Fruit fly (Drosophila melanogaster) whole organism, embryonic: Measurements from ENCODE around the gene CG4593.

Experiments
- B-H2 ChIP-seq: fragments of 200-800 bp; sonication (Bioruptor generic); optimal IDR thresholded peaks from 2 replicates; lab custom pipeline; 2018; ENCODE audit warnings: missing biosample characterization, mild to moderate bottlenecking, missing genetic modification characterization
- C15 ChIP-seq: fragments of 200-800 bp; sonication (Bioruptor generic); IDR thresholded peaks from 3 replicates; pipeline ENCODE4 v1.3.6; 2022; ENCODE audit warnings: missing biosample characterization, missing genetic modification characterization
- CG10654 ChIP-seq: fragments of 200-800 bp; sonication (Bioruptor generic); optimal IDR thresholded peaks from 2 replicates; lab custom pipeline; 2016; ENCODE audit warnings: missing biosample characterization, missing genetic modification characterization
- CG10959 ChIP-seq: fragments of 200-800 bp; sonication (Bioruptor generic); IDR thresholded peaks from 2 replicates; pipeline ENCODE4 v1.3.6; 2022; ENCODE audit warnings: missing biosample characterization, missing genetic modification characterization
- CG11560 ChIP-seq: fragments of 200-800 bp; sonication (Bioruptor generic); IDR thresholded peaks from 3 replicates; pipeline ENCODE4 v1.3.6; 2022; ENCODE audit warnings: missing biosample characterization, missing genetic modification characterization
- CG13775 ChIP-seq: fragments of 200-800 bp; sonication (Bioruptor generic); optimal IDR thresholded peaks from 3 replicates; lab custom pipeline; 2017; ENCODE audit warnings: missing biosample characterization, mild to moderate bottlenecking, missing genetic modification characterization
- CG17361 ChIP-seq: fragments of 200-800 bp; sonication (Bioruptor generic); IDR thresholded peaks from 3 replicates; pipeline ENCODE4 v1.3.6; 2022; ENCODE audit warnings: missing biosample characterization, missing genetic modification characterization
- CG18011 ChIP-seq: fragments of 200-800 bp; sonication (Bioruptor generic); optimal IDR thresholded peaks from 2 replicates; lab custom pipeline; 2017; ENCODE audit warnings: missing biosample characterization, missing genetic modification characterization, mild to moderate bottlenecking, moderate library complexity, missing genotype
- CG2678 ChIP-seq: fragments of 200-800 bp; sonication (Bioruptor generic); optimal IDR thresholded peaks from 3 replicates; lab custom pipeline; 2019; ENCODE audit warnings: missing biosample characterization, mild to moderate bottlenecking, missing genetic modification characterization, moderate library complexity
- CG4820 ChIP-seq: fragments of 200-800 bp; sonication (Bioruptor generic); optimal IDR thresholded peaks from 3 replicates; lab custom pipeline; 2016; ENCODE audit warnings: missing biosample characterization, missing genetic modification characterization
- CG6689 ChIP-seq: fragments of 200-800 bp; sonication (Bioruptor generic); IDR thresholded peaks from 2 replicates; pipeline ENCODE4 v1.3.6; 2022; ENCODE audit warnings: missing biosample characterization, missing genetic modification characterization
- CG6813 ChIP-seq: fragments of 200-800 bp; sonication (Bioruptor generic); optimal IDR thresholded peaks from 2 replicates; lab custom pipeline; 2017; ENCODE audit warnings: missing biosample characterization, missing genetic modification characterization, mild to moderate bottlenecking, moderate library complexity, missing genetic modification reagents
- CG7745 ChIP-seq: fragments of 200-800 bp; sonication (Bioruptor generic); optimal IDR thresholded peaks from 2 replicates; lab custom pipeline; 2018; ENCODE audit warnings: missing biosample characterization, mild to moderate bottlenecking, missing genetic modification characterization, moderate library complexity
- CG9932 ChIP-seq: fragments of 200-800 bp; sonication (Bioruptor generic); IDR thresholded peaks from 2 replicates; pipeline ENCODE4 v1.3.6; 2022; ENCODE audit warnings: missing biosample characterization, missing genetic modification characterization
- CoRest ChIP-seq: fragments of 200-800 bp; sonication (Bioruptor generic); optimal IDR thresholded peaks from 3 replicates; lab custom pipeline; 2018; ENCODE audit warnings: missing biosample characterization, mild to moderate bottlenecking, missing genetic modification characterization, moderate library complexity
- D ChIP-seq, 2 experiments: fragments of 200-800 bp in 1 of 2; fragments of >200 bp in 1 of 2; sonication (Bioruptor generic) in 1 of 2; optimal IDR thresholded peaks; 2 replicates in 1 of 2; 3 replicates in 1 of 2; lab custom pipeline; 2017; ENCODE audit warnings: mild to moderate bottlenecking in 1 of 2, missing biosample characterization in 1 of 2, missing genetic modification characterization in 1 of 2, missing genetic modification reagents in 1 of 2
- Doc3 ChIP-seq: fragments of 200-800 bp; sonication (Bioruptor generic); IDR thresholded peaks from 3 replicates; pipeline ENCODE4 v1.3.6; 2022; ENCODE audit warnings: missing biosample characterization, missing genetic modification characterization; ENCODE audit not compliant: partially characterized antibody
- Dp ChIP-seq: fragments of 200-800 bp; sonication (Bioruptor generic); optimal IDR thresholded peaks from 2 replicates; lab custom pipeline; 2018; ENCODE audit warnings: missing biosample characterization, mild to moderate bottlenecking, missing genetic modification characterization, moderate library complexity
- Ets65A ChIP-seq: fragments of 200-800 bp; sonication (Bioruptor generic); peaks from one replicate; lab custom pipeline; 2016; ENCODE audit warnings: missing biosample characterization, missing genetic modification characterization
- HmgD ChIP-seq: fragments of 200-800 bp; sonication (Bioruptor generic); optimal IDR thresholded peaks from 3 replicates; lab custom pipeline; 2016; ENCODE audit warnings: missing biosample characterization, missing genetic modification characterization
- MBD-R2 ChIP-seq: fragments of 200-800 bp; sonication (Bioruptor generic); IDR thresholded peaks from 2 replicates; pipeline ENCODE4 v1.3.6; 2022; ENCODE audit warnings: missing biosample characterization, missing genetic modification characterization
- al ChIP-seq: fragments of 200-800 bp; sonication (Bioruptor generic); IDR thresholded peaks from 2 replicates; pipeline ENCODE4 v1.3.6; 2022; ENCODE audit warnings: missing biosample characterization, missing genetic modification characterization
- ase ChIP-seq: fragments of 200-800 bp; sonication (Bioruptor generic); IDR thresholded peaks from 3 replicates; pipeline ENCODE4 v1.3.6; 2022; ENCODE audit warnings: missing biosample characterization, missing genetic modification characterization
- az2 ChIP-seq: fragments of 200-800 bp; sonication (Bioruptor generic); optimal IDR thresholded peaks from 3 replicates; lab custom pipeline; 2016; ENCODE audit warnings: missing biosample characterization, missing genetic modification characterization
- crc ChIP-seq: fragments of 200-800 bp; sonication (Bioruptor generic); optimal IDR thresholded peaks from 2 replicates; lab custom pipeline; 2016; ENCODE audit warnings: missing biosample characterization, missing genetic modification characterization
- crp ChIP-seq, 2 experiments: fragments of 200-800 bp; sonication (Bioruptor generic); optimal IDR thresholded peaks; 2 replicates in 1 of 2; 3 replicates in 1 of 2; lab custom pipeline; 2017; ENCODE audit warnings: missing biosample characterization in 2 of 2, missing genetic modification characterization in 2 of 2, mild to moderate bottlenecking in 1 of 2, moderate library complexity in 1 of 2
- cwo ChIP-seq: fragments of 200-800 bp; sonication (Bioruptor generic); optimal IDR thresholded peaks from 3 replicates; lab custom pipeline; 2017; ENCODE audit warnings: missing biosample characterization, missing genetic modification characterization, mild to moderate bottlenecking, moderate library complexity, missing genetic modification reagents
- dimm ChIP-seq: fragments of 200-800 bp; sonication (Bioruptor generic); IDR thresholded peaks from 2 replicates; pipeline ENCODE4 v1.3.6; 2022; ENCODE audit warnings: missing biosample characterization, missing genetic modification characterization
- dmrt99B ChIP-seq: fragments of 200-800 bp; sonication (Bioruptor generic); optimal IDR thresholded peaks from 2 replicates; lab custom pipeline; 2018; ENCODE audit warnings: missing biosample characterization, mild to moderate bottlenecking, missing genetic modification characterization, moderate library complexity
- eve ChIP-seq, 2 experiments: fragments of >200 bp; optimal IDR thresholded peaks; 2 replicates each; lab custom pipeline; 2017; ENCODE audit warnings: missing biosample characterization in 2 of 2, missing genetic modification characterization in 2 of 2
- gem ChIP-seq: fragments of 200-800 bp; sonication (Bioruptor generic); optimal IDR thresholded peaks from 2 replicates; lab custom pipeline; 2019; ENCODE audit warnings: missing biosample characterization, mild to moderate bottlenecking, missing genetic modification characterization, moderate library complexity
- gsb-n ChIP-seq: fragments of 200-800 bp; sonication (Bioruptor generic); optimal IDR thresholded peaks from 3 replicates; lab custom pipeline; 2018; ENCODE audit warnings: missing biosample characterization, mild to moderate bottlenecking, missing genetic modification characterization
- jigr1 ChIP-seq: fragments of 200-800 bp; sonication (Bioruptor generic); IDR thresholded peaks from 3 replicates; pipeline ENCODE4 v1.3.6; 2022; ENCODE audit warnings: missing biosample characterization, missing genetic modification characterization
- knrl ChIP-seq: fragments of 200-800 bp; sonication (Bioruptor generic); IDR thresholded peaks from 3 replicates; pipeline ENCODE4 v1.3.6; 2022; ENCODE audit warnings: missing biosample characterization, missing genetic modification characterization; ENCODE audit not compliant: partially characterized antibody
- lov ChIP-seq, 2 experiments: fragments of 200-800 bp in 1 of 2; fragments of >200 bp in 1 of 2; sonication (Bioruptor generic) in 1 of 2; IDR thresholded peaks in 1 of 2; optimal IDR thresholded peaks in 1 of 2; 2 replicates in 1 of 2; 3 replicates in 1 of 2; pipeline versions ENCODE4 v1.3.6 to Lab custom; 2017 to 2022; ENCODE audit warnings: missing biosample characterization in 1 of 2, missing genetic modification characterization in 1 of 2
- pita ChIP-seq: fragments of 200-800 bp; sonication (Bioruptor generic); optimal IDR thresholded peaks from 2 replicates; lab custom pipeline; 2017; ENCODE audit warnings: missing biosample characterization, mild to moderate bottlenecking, missing genetic modification characterization
- psq ChIP-seq: fragments of 200-800 bp; sonication (Bioruptor generic); optimal IDR thresholded peaks from 2 replicates; lab custom pipeline; 2017; ENCODE audit warnings: missing biosample characterization, missing genetic modification characterization
- ranshi ChIP-seq: fragments of 200-800 bp; sonication (Bioruptor generic); IDR thresholded peaks from 2 replicates; pipeline ENCODE4 v1.3.6; 2022; ENCODE audit warnings: missing biosample characterization, missing genetic modification characterization
- run ChIP-seq: fragments of 200-800 bp; sonication (Bioruptor generic); optimal IDR thresholded peaks from 3 replicates; lab custom pipeline; 2018; ENCODE audit warnings: missing biosample characterization, mild to moderate bottlenecking, missing genetic modification characterization
- sd ChIP-seq: fragments of 200-800 bp; sonication (Bioruptor generic); optimal IDR thresholded peaks from 3 replicates; lab custom pipeline; 2018; ENCODE audit warnings: missing biosample characterization, mild to moderate bottlenecking, missing genetic modification characterization, moderate library complexity
- seq ChIP-seq: fragments of 200-800 bp; sonication (Bioruptor generic); IDR thresholded peaks from 2 replicates; pipeline ENCODE4 v1.3.6; 2022; ENCODE audit warnings: missing biosample characterization, missing genetic modification characterization
- so ChIP-seq: fragments of 200-800 bp; sonication (Bioruptor generic); IDR thresholded peaks from 3 replicates; pipeline ENCODE4 v1.3.6; 2022; ENCODE audit warnings: missing biosample characterization, missing genetic modification characterization
- sqz ChIP-seq: fragments of 200-800 bp; sonication (Bioruptor generic); optimal IDR thresholded peaks from 3 replicates; lab custom pipeline; 2018; ENCODE audit warnings: missing biosample characterization, mild to moderate bottlenecking, missing genetic modification characterization
- ssp ChIP-seq: fragments of 200-800 bp; sonication (Bioruptor generic); IDR thresholded peaks from 2 replicates; pipeline ENCODE4 v1.3.6; 2022; ENCODE audit warnings: missing biosample characterization, missing genetic modification characterization
- stc ChIP-seq: fragments of 200-800 bp; sonication (Bioruptor generic); IDR thresholded peaks from 2 replicates; pipeline ENCODE4 v1.3.6; 2022; ENCODE audit warnings: missing biosample characterization, missing genetic modification characterization
- unpg ChIP-seq: fragments of 200-800 bp; sonication (Bioruptor generic); optimal IDR thresholded peaks from 3 replicates; lab custom pipeline; 2018; ENCODE audit warnings: missing biosample characterization, mild to moderate bottlenecking, missing genetic modification characterization, moderate library complexity
- vfl ChIP-seq: fragments of 200-800 bp; sonication (Bioruptor generic); optimal IDR thresholded peaks from 2 replicates; lab custom pipeline; 2016; ENCODE audit warnings: missing biosample characterization, missing genetic modification characterization
- zf30C ChIP-seq: fragments of 200-800 bp; sonication (Bioruptor generic); optimal IDR thresholded peaks from 3 replicates; lab custom pipeline; 2018; ENCODE audit warnings: missing biosample characterization, mild to moderate bottlenecking, missing genetic modification characterization

Gene CG4593

DNA sequence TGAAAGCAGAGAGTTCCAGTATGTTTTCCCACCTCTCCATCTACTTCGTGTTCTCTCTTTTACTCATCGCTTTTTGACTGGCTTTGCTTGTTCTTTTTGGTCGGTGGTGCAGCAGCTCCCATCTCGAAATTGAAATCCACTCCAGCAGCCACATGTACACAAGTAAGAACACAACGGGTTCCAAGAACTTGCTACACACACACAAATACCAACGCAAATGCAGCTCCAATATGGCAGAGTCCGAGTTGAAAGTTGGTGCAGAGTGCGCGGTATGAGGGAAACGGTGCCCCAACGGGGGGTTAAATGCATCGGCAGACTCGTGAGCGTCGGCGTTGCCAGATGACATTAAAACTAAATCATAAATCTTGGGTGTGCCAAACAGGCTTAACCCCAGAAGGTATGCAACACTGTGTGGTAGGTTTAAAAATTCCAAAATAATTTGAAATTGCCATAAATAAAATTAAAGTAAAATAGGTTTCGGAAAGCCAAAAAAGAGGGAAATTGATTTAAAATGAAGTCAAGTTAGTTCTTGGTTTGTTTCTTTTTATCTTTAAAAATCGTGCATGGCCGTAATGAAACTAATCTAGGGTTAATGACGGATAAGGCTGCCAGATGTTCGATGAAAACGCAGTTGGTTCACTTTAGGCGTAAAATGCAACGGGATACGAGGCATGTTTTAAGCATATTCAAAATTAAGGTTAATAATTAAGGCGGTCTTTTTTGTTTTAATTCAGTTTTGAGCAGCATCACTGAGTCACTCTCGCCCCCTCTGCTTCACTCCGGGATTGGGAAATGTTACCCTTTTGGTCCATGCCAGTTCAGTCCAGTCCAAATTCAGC is 15.8 kb upstream of the CG4593 start (continued):
- no peak for TF ChIP-seq psq (GFP tag; lab: Kevin White, UChicago)
- no peak for TF ChIP-seq so
- no peak for TF ChIP-seq crc (GFP tag; lab: Kevin White, UChicago)
- no peak for TF ChIP-seq ase (GFP tag; lab: Robert Waterston, UW)
- no peak for TF ChIP-seq dimm
- TF ChIP-seq CG6689 (GFP tag; lab: Robert Waterston, UW): peak; percentile 37
- no peak for TF ChIP-seq Ets65A (GFP tag; lab: Kevin White, UChicago)
- no peak for TF ChIP-seq cwo (GFP tag; lab: Kevin White, UChicago)
- no peak for TF ChIP-seq gsb-n (tag; lab: Kevin White, UChicago)
- peak; percentile 59 for TF ChIP-seq CG17361
- no peak for TF ChIP-seq sqz (GFP tag; lab: Kevin White, UChicago)
- no peak for TF ChIP-seq HmgD
- peak; percentile 24 for TF ChIP-seq CG13775 (GFP tag; lab: Kevin White, UChicago)
- TF ChIP-seq knrl (GFP tag; lab: Robert Waterston, UW): no peak
- TF ChIP-seq CoRest (tag; lab: Kevin White, UChicago): peak; percentile 56
- TF ChIP-seq B-H2 (GFP tag; lab: Kevin White, UChicago): no peak
- no peak for TF ChIP-seq sd (tag; lab: Kevin White, UChicago)
- no peak for TF ChIP-seq D (optimal IDR thresholded peaks at IDR 0.05; lab: Kevin White, UChicago)
- TF ChIP-seq D (GFP tag; optimal IDR thresholded peaks at IDR 0.05; lab: Kevin White, UChicago): peak; percentile 42
- TF ChIP-seq zf30C: no peak
- no peak for TF ChIP-seq CG18011 (GFP tag; lab: Kevin White, UChicago)
- no peak for TF ChIP-seq CG7745 (tag; lab: Kevin White, UChicago)
- no peak for TF ChIP-seq al (GFP tag; lab: Robert Waterston, UW)
- TF ChIP-seq az2 (GFP tag; lab: Kevin White, UChicago): no peak
- no peak for TF ChIP-seq Dp (GFP tag; lab: Kevin White, UChicago)
- no peak for TF ChIP-seq ssp (GFP tag; lab: Robert Waterston, UW)
- TF ChIP-seq CG2678 (tag; lab: Kevin White, UChicago): peak; percentile 38
- TF ChIP-seq MBD-R2 (GFP tag; lab: Robert Waterston, UW): no peak
- TF ChIP-seq crp (GFP tag; optimal IDR thresholded peaks at IDR 0.05; lab: Kevin White, UChicago): no peak
- TF ChIP-seq CG10654 (GFP tag; lab: Kevin White, UChicago): no peak
- TF ChIP-seq C15: no peak
- TF ChIP-seq lov (optimal IDR thresholded peaks at IDR 0.05; lab: Kevin White, UChicago): no peak
- no peak for TF ChIP-seq lov (GFP tag; IDR thresholded peaks at IDR 0.05; lab: Robert Waterston, UW)
- peak; percentile 55; the same call in 1 of the 2 replicates for TF ChIP-seq CG10959 (GFP tag; lab: Robert Waterston, UW)
- no peak for TF ChIP-seq CG6813 (GFP tag; lab: Kevin White, UChicago)
- TF ChIP-seq run: no peak
- TF ChIP-seq Doc3 (GFP tag; lab: Robert Waterston, UW): no peak
- 0 out of 2 replicates have a peak, but pooled peaks have one; percentile 11 for TF ChIP-seq ranshi
- no peak for TF ChIP-seq seq (GFP tag; lab: Robert Waterston, UW)
- peak; percentile 50 for TF ChIP-seq dmrt99B (tag; lab: Kevin White, UChicago)
- TF ChIP-seq jigr1: no peak
- no peak for TF ChIP-seq vfl
- no peak for TF ChIP-seq CG9932
- peak; percentile 64 for TF ChIP-seq stc (GFP tag; lab: Robert Waterston, UW)
- no peak for TF ChIP-seq pita
- peak; percentile 4 for TF ChIP-seq unpg (GFP tag; lab: Kevin White, UChicago)
- TF ChIP-seq CG4820 (GFP tag; lab: Kevin White, UChicago): peak; percentile 0
- TF ChIP-seq CG11560: no peak
- peak; percentile 61 for TF ChIP-seq gem (tag; lab: Kevin White, UChicago)
- peak in 1 of 2 experiments; percentile 74 for TF ChIP-seq eve (GFP tag; optimal IDR thresholded peaks at IDR 0.05; lab: Kevin White, UChicago)
